Fruit fly (Drosophila melanogaster) Kc167 (cell line): ENCODE measurements around the gene CG5835.

ENCODE experiments used
- Myc ChIP-seq: fragments of >200 bp; optimal IDR thresholded peaks from 2 replicates; lab custom pipeline; 2017; ENCODE audit warnings: missing external identifiers
- Sin3A ChIP-seq: fragments of >200 bp; optimal IDR thresholded peaks from 2 replicates; lab custom pipeline; 2018; ENCODE audit warnings: missing external identifiers
- h ChIP-seq: fragments of >200 bp; optimal IDR thresholded peaks from 3 replicates; lab custom pipeline; 2018; ENCODE audit warnings: missing external identifiers
- psq ChIP-seq: fragments of >200 bp; optimal IDR thresholded peaks from 2 replicates; lab custom pipeline; 2017; ENCODE audit warnings: missing external identifiers

dm6 chr3R:19111159-19111558 lies 42.3 kb downstream of the CG5835 start:
- TF ChIP-seq Myc (no peak), Sin3A (lab: Kevin White, UChicago) (no peak), psq (no peak), h (lab: Kevin White, UChicago) (no peak)
